Fruit fly (Drosophila melanogaster) whole organism, embryonic: ENCODE data around the gene Patsas.
A peak's percentile ranks its signal among the peaks of the same experiment; 100 is the strongest.

Source experiments
- Atf-2 ChIP-seq: fragments of 200-800 bp; sonication (Bioruptor generic); optimal IDR thresholded peaks from 2 replicates; lab custom pipeline; 2016; ENCODE audit warnings: missing biosample characterization, missing genetic modification characterization
- Atf3 ChIP-seq: fragments of 200-800 bp; sonication (Bioruptor generic); optimal IDR thresholded peaks from 3 replicates; lab custom pipeline; 2016; ENCODE audit warnings: missing biosample characterization, missing genetic modification characterization
- B-H2 ChIP-seq: fragments of 200-800 bp; sonication (Bioruptor generic); optimal IDR thresholded peaks from 2 replicates; lab custom pipeline; 2018; ENCODE audit warnings: missing biosample characterization, mild to moderate bottlenecking, missing genetic modification characterization
- CG10267 ChIP-seq: fragments of 200-800 bp; sonication (Bioruptor generic); optimal IDR thresholded peaks from 2 replicates; lab custom pipeline; 2018; ENCODE audit warnings: missing biosample characterization, mild to moderate bottlenecking, missing genetic modification characterization, moderate library complexity
- CG10543 ChIP-seq: fragments of 200-800 bp; sonication (Bioruptor generic); optimal IDR thresholded peaks from 3 replicates; lab custom pipeline; 2017; ENCODE audit warnings: missing biosample characterization, mild to moderate bottlenecking, missing genetic modification characterization, moderate library complexity
- CG11093 ChIP-seq: fragments of 200-800 bp; sonication (Bioruptor generic); IDR thresholded peaks from 3 replicates; pipeline ENCODE4 v1.3.6; 2022; ENCODE audit warnings: missing biosample characterization, missing genetic modification characterization
- CG11560 ChIP-seq: fragments of 200-800 bp; sonication (Bioruptor generic); IDR thresholded peaks from 3 replicates; pipeline ENCODE4 v1.3.6; 2022; ENCODE audit warnings: missing biosample characterization, missing genetic modification characterization
- CG12104 ChIP-seq: fragments of 200-800 bp; sonication (Bioruptor generic); optimal IDR thresholded peaks from 3 replicates; lab custom pipeline; 2016; ENCODE audit warnings: missing biosample characterization, missing genetic modification characterization
- CG1647 ChIP-seq: fragments of 200-800 bp; sonication (Bioruptor generic); optimal IDR thresholded peaks from 3 replicates; lab custom pipeline; 2016; ENCODE audit warnings: missing biosample characterization, missing genetic modification characterization
- CG17359 ChIP-seq: fragments of 200-800 bp; sonication (Bioruptor generic); optimal IDR thresholded peaks from 3 replicates; lab custom pipeline; 2018; ENCODE audit warnings: missing biosample characterization, mild to moderate bottlenecking, missing genetic modification characterization, moderate library complexity
- CG2129 ChIP-seq: fragments of 200-800 bp; sonication (Bioruptor generic); IDR thresholded peaks from 2 replicates; pipeline ENCODE4 v1.3.6; 2022; ENCODE audit warnings: missing biosample characterization, missing genetic modification characterization; ENCODE audit not compliant: partially characterized antibody
- CG34422 ChIP-seq: fragments of 200-800 bp; sonication (Bioruptor generic); IDR thresholded peaks from 3 replicates; pipeline ENCODE4 v1.3.6; 2022; ENCODE audit warnings: missing biosample characterization, missing genetic modification characterization
- CG42726 ChIP-seq: fragments of 200-800 bp; sonication (Bioruptor generic); IDR thresholded peaks from 2 replicates; pipeline ENCODE4 v1.3.6; 2022; ENCODE audit warnings: missing biosample characterization, missing genetic modification characterization; ENCODE audit not compliant: partially characterized antibody
- CG4617 ChIP-seq: fragments of 200-800 bp; sonication (Bioruptor generic); optimal IDR thresholded peaks from 3 replicates; lab custom pipeline; 2016; ENCODE audit warnings: missing biosample characterization, missing genetic modification characterization, borderline replicate concordance
- CG4730 ChIP-seq: fragments of 200-800 bp; sonication (Bioruptor generic); IDR thresholded peaks from 2 replicates; pipeline ENCODE4 v1.3.6; 2022; ENCODE audit warnings: missing biosample characterization, missing genetic modification characterization
- CG6689 ChIP-seq: fragments of 200-800 bp; sonication (Bioruptor generic); IDR thresholded peaks from 2 replicates; pipeline ENCODE4 v1.3.6; 2022; ENCODE audit warnings: missing biosample characterization, missing genetic modification characterization
- CG6791 ChIP-seq: fragments of 200-800 bp; sonication (Bioruptor generic); IDR thresholded peaks from 3 replicates; pipeline ENCODE4 v1.3.6; 2022; ENCODE audit warnings: missing biosample characterization, missing genetic modification characterization; ENCODE audit not compliant: partially characterized antibody
- CG7987 ChIP-seq: fragments of 200-800 bp; sonication (Bioruptor generic); optimal IDR thresholded peaks from 2 replicates; lab custom pipeline; 2018; ENCODE audit warnings: missing biosample characterization, mild to moderate bottlenecking, missing genetic modification characterization, moderate library complexity
- CG8359 ChIP-seq: fragments of 200-800 bp; sonication (Bioruptor generic); optimal IDR thresholded peaks from 2 replicates; lab custom pipeline; 2017; ENCODE audit warnings: missing biosample characterization, mild to moderate bottlenecking, missing genetic modification characterization, borderline replicate concordance
- CG9797 ChIP-seq: fragments of 200-800 bp; sonication (Bioruptor generic); optimal IDR thresholded peaks from 3 replicates; lab custom pipeline; 2018; ENCODE audit warnings: missing biosample characterization, mild to moderate bottlenecking, missing genetic modification characterization
- Dad ChIP-seq: fragments of 200-800 bp; sonication (Bioruptor generic); optimal IDR thresholded peaks from 3 replicates; lab custom pipeline; 2016; ENCODE audit warnings: missing biosample characterization, missing genetic modification characterization
- Dref ChIP-seq: fragments of 200-800 bp; sonication (Bioruptor generic); IDR thresholded peaks from 2 replicates; pipeline ENCODE4 v1.3.6; 2022; ENCODE audit warnings: missing biosample characterization, missing genetic modification characterization
- HLHmδ ChIP-seq: fragments of 200-800 bp; sonication (Bioruptor generic); optimal IDR thresholded peaks from 2 replicates; lab custom pipeline; 2018; ENCODE audit warnings: missing biosample characterization, mild to moderate bottlenecking, missing genetic modification characterization, moderate library complexity
- MESR4 ChIP-seq: fragments of 200-800 bp; sonication (Bioruptor generic); optimal IDR thresholded peaks from 2 replicates; lab custom pipeline; 2018; ENCODE audit warnings: missing biosample characterization, mild to moderate bottlenecking, missing genetic modification characterization, moderate library complexity
- Max ChIP-seq: fragments of 200-800 bp; sonication (Bioruptor generic); optimal IDR thresholded peaks from 2 replicates; lab custom pipeline; 2016; ENCODE audit warnings: missing biosample characterization, mild to moderate bottlenecking, missing genetic modification characterization
- Med ChIP-seq: fragments of 200-800 bp; sonication (Bioruptor generic); peaks from one replicate; lab custom pipeline; 2016; ENCODE audit warnings: missing biosample characterization, missing genetic modification characterization, mild to moderate bottlenecking, inconsistent platforms, moderate library complexity
- Neu2 ChIP-seq: fragments of 200-800 bp; sonication (Bioruptor generic); optimal IDR thresholded peaks from 3 replicates; lab custom pipeline; 2016; ENCODE audit warnings: missing biosample characterization, missing genetic modification characterization, borderline replicate concordance
- PHDP ChIP-seq: fragments of 200-800 bp; sonication (Bioruptor generic); optimal IDR thresholded peaks from 3 replicates; lab custom pipeline; 2018; ENCODE audit warnings: missing biosample characterization, mild to moderate bottlenecking, missing genetic modification characterization, moderate library complexity
- Pdp1 ChIP-seq, 2 experiments: fragments of 200-800 bp; sonication (Bioruptor generic); optimal IDR thresholded peaks; 3 replicates each; lab custom pipeline; 2016; ENCODE audit warnings: missing biosample characterization in 2 of 2, missing genetic modification characterization in 2 of 2, mild to moderate bottlenecking in 1 of 2, moderate library complexity in 1 of 2
- Rfx ChIP-seq: fragments of 200-800 bp; sonication (Bioruptor generic); IDR thresholded peaks from 2 replicates; pipeline ENCODE4 v1.3.6; 2022; ENCODE audit warnings: missing biosample characterization, missing genetic modification characterization
- Rx ChIP-seq: fragments of 200-800 bp; sonication (Bioruptor generic); IDR thresholded peaks from 2 replicates; pipeline ENCODE4 v1.3.6; 2022; ENCODE audit warnings: missing biosample characterization, missing genetic modification characterization
- Side ChIP-seq: fragments of 200-800 bp; sonication (Bioruptor generic); optimal IDR thresholded peaks from 2 replicates; lab custom pipeline; 2016; ENCODE audit warnings: missing biosample characterization, missing genetic modification characterization
- cato ChIP-seq: fragments of 200-800 bp; sonication (Bioruptor generic); optimal IDR thresholded peaks from 2 replicates; lab custom pipeline; 2016; ENCODE audit warnings: missing biosample characterization, missing genetic modification characterization, borderline replicate concordance
- cg ChIP-seq: fragments of 200-800 bp; sonication (Bioruptor generic); optimal IDR thresholded peaks from 3 replicates; lab custom pipeline; 2019; ENCODE audit warnings: missing biosample characterization, mild to moderate bottlenecking, missing genetic modification characterization, moderate library complexity
- dm ChIP-seq: fragments of 200-800 bp; sonication (Bioruptor generic); optimal IDR thresholded peaks from 3 replicates; lab custom pipeline; 2016; ENCODE audit warnings: missing biosample characterization, missing genetic modification characterization
- dysf ChIP-seq: fragments of 200-800 bp; sonication (Bioruptor generic); IDR thresholded peaks from 3 replicates; pipeline ENCODE4 v1.3.6; 2022; ENCODE audit warnings: missing biosample characterization, missing genetic modification characterization
- ems ChIP-seq: fragments of 200-800 bp; sonication (Bioruptor generic); optimal IDR thresholded peaks from 3 replicates; lab custom pipeline; 2016; ENCODE audit warnings: missing biosample characterization, missing genetic modification characterization
- fu2 ChIP-seq: fragments of 200-800 bp; sonication (Bioruptor generic); optimal IDR thresholded peaks from 2 replicates; lab custom pipeline; 2016; ENCODE audit warnings: missing biosample characterization, missing genetic modification characterization
- gcm2 ChIP-seq: fragments of 200-800 bp; sonication (Bioruptor generic); optimal IDR thresholded peaks from 2 replicates; lab custom pipeline; 2016; ENCODE audit warnings: missing biosample characterization, missing genetic modification characterization
- gfzf ChIP-seq: fragments of 200-800 bp; sonication (Bioruptor generic); optimal IDR thresholded peaks from 2 replicates; lab custom pipeline; 2016; ENCODE audit warnings: missing biosample characterization, mild to moderate bottlenecking, missing genetic modification characterization, moderate library complexity
- h ChIP-seq: fragments of >200 bp; optimal IDR thresholded peaks from 2 replicates; lab custom pipeline; 2017
- lilli ChIP-seq: fragments of 200-800 bp; sonication (Bioruptor generic); optimal IDR thresholded peaks from 3 replicates; lab custom pipeline; 2016; ENCODE audit warnings: missing biosample characterization, missing genetic modification characterization
- mirr ChIP-seq: fragments of 200-800 bp; sonication (Bioruptor generic); optimal IDR thresholded peaks from 3 replicates; lab custom pipeline; 2018; ENCODE audit warnings: missing biosample characterization, mild to moderate bottlenecking, missing genetic modification characterization
- nmo ChIP-seq: fragments of 200-800 bp; sonication (Bioruptor generic); optimal IDR thresholded peaks from 2 replicates; lab custom pipeline; 2018; ENCODE audit warnings: missing biosample characterization, mild to moderate bottlenecking, missing genetic modification characterization, moderate library complexity
- p53 ChIP-seq: fragments of 200-800 bp; sonication (Bioruptor generic); optimal IDR thresholded peaks from 2 replicates; lab custom pipeline; 2016; ENCODE audit warnings: missing biosample characterization, missing genetic modification characterization
- pzg ChIP-seq: fragments of 200-800 bp; sonication (Bioruptor generic); optimal IDR thresholded peaks from 3 replicates; lab custom pipeline; 2018; ENCODE audit warnings: missing biosample characterization, mild to moderate bottlenecking, missing genetic modification characterization, moderate library complexity
- row ChIP-seq: fragments of 200-800 bp; sonication (Bioruptor generic); IDR thresholded peaks from 3 replicates; pipeline ENCODE4 v1.3.6; 2022; ENCODE audit warnings: missing biosample characterization, missing genetic modification characterization
- sens ChIP-seq: fragments of 200-800 bp; sonication (Bioruptor generic); peaks from one replicate; lab custom pipeline; 2016; ENCODE audit warnings: missing biosample characterization, missing genetic modification characterization
- stwl ChIP-seq: fragments of 200-800 bp; sonication (Bioruptor generic); optimal IDR thresholded peaks from 3 replicates; lab custom pipeline; 2018; ENCODE audit warnings: missing biosample characterization, mild to moderate bottlenecking, missing genetic modification characterization, moderate library complexity
- vvl ChIP-seq: fragments of 200-800 bp; sonication (Bioruptor generic); IDR thresholded peaks from 2 replicates; pipeline ENCODE4 v1.3.6; 2022; ENCODE audit warnings: missing biosample characterization, missing genetic modification characterization
- zfh2 ChIP-seq: fragments of 200-800 bp; sonication (Bioruptor generic); optimal IDR thresholded peaks from 2 replicates; lab custom pipeline; 2016; ENCODE audit warnings: missing biosample characterization, missing genetic modification characterization

Patsas gene

DNA sequence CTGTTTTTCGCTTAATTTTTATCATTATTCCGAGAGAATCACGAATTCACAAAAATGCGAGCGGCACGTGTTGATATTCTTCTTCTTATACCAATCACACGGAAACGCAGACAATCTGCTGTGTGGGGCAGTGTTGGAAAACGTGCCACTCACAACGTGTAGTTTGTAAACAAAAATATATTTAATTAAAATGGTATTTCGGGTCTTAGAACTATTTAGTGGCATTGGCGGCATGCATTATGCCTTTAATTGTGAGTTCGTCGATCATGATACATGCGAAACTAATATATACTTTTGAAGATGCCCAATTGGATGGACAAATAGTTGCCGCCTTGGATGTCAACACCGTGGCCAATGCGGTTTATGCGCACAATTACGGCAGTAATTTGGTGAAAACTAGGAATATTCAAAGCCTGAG, 6.7 kb downstream of the Patsas start, which contains the start of the genes CG6712 and Mt2 (continued):
- TF ChIP-seq CG10543 (no peak), pzg (GFP tag; lab: Kevin White, UChicago) (peak; percentile 63), CG6689 (GFP tag; lab: Robert Waterston, UW) (no peak), cg (GFP tag; lab: Kevin White, UChicago) (no peak), ems (peak; percentile 20), CG34422 (GFP tag; lab: Robert Waterston, UW) (peak; percentile 80; the same call in 1 of the 3 replicates), HLHmδ (GFP tag; lab: Kevin White, UChicago) (no peak), Max (GFP tag; lab: Kevin White, UChicago) (peak; percentile 93), Pdp1 (GFP tag; optimal IDR thresholded peaks at IDR 0.05; lab: Kevin White, UChicago) (no peak), stwl (tag; lab: Kevin White, UChicago) (peak; percentile 64), zfh2 (GFP tag; lab: Kevin White, UChicago) (no peak), CG17359 (tag; lab: Kevin White, UChicago) (no peak), CG7987 (GFP tag; lab: Kevin White, UChicago) (peak; percentile 5), CG2129 (GFP tag; lab: Robert Waterston, UW) (no peak), MESR4 (GFP tag; lab: Kevin White, UChicago) (peak; percentile 71), fu2 (peak; percentile 37), Dref (GFP tag; lab: Robert Waterston, UW) (0 out of 2 replicates have a peak, but pooled peaks have one; percentile 33), mirr (GFP tag; lab: Kevin White, UChicago) (no peak), h (lab: Kevin White, UChicago) (no peak), CG11093 (GFP tag; lab: Robert Waterston, UW) (no peak), B-H2 (peak; percentile 52), CG9797 (GFP tag; lab: Kevin White, UChicago) (peak; percentile 10), nmo (peak; percentile 5), Side (no peak), lilli (GFP tag; lab: Kevin White, UChicago) (peak; percentile 20), Dad (GFP tag; lab: Kevin White, UChicago) (no peak), CG6791 (GFP tag; lab: Robert Waterston, UW) (no peak), CG10267 (peak; percentile 92), Med (GFP tag; lab: Kevin White, UChicago) (peak; percentile 83), vvl (no peak), Neu2 (GFP tag; lab: Kevin White, UChicago) (no peak), PHDP (no peak), Atf3 (GFP tag; lab: Kevin White, UChicago) (no peak), CG11560 (no peak), CG1647 (no peak), Atf-2 (no peak), Rfx (GFP tag; lab: Robert Waterston, UW) (peak; percentile 55), dysf (GFP tag; lab: Robert Waterston, UW) (0 out of 3 replicates have a peak, but pooled peaks have one; percentile 7), CG12104 (GFP tag; lab: Kevin White, UChicago) (no peak), dm (GFP tag; lab: Kevin White, UChicago) (peak; percentile 96), sens (GFP tag; lab: Kevin White, UChicago) (peak; percentile 88), CG4617 (GFP tag; lab: Kevin White, UChicago) (peak; percentile 44), row (GFP tag; lab: Robert Waterston, UW) (0 out of 3 replicates have a peak, but pooled peaks have one; percentile 17), CG4730 (GFP tag; lab: Robert Waterston, UW) (no peak), gcm2 (GFP tag; lab: Kevin White, UChicago) (no peak), gfzf (GFP tag; lab: Kevin White, UChicago) (peak; percentile 11), p53 (no peak), CG8359 (GFP tag; lab: Kevin White, UChicago) (no peak), cato (no peak), CG42726 (no peak), Rx (GFP tag; lab: Robert Waterston, UW) (no peak)
